Worm (Caenorhabditis elegans) whole organism, early embryonic: ENCODE measurements around the gene W09D6.1.

Experiments
- B0310.2 ChIP-seq: sonication (generic microtip); optimal IDR thresholded peaks from 2 replicates; lab custom pipeline; 2016; ENCODE audit warnings: mild to moderate bottlenecking, missing genetic modification characterization, missing compliant biosample characterization
- F13C5.2 ChIP-seq: sonication (generic microtip); optimal IDR thresholded peaks from 2 replicates; lab custom pipeline; 2017; ENCODE audit warnings: mild to moderate bottlenecking, missing genetic modification characterization, inconsistent platforms, missing compliant biosample characterization
- aly-1 ChIP-seq: sonication (generic microtip); optimal IDR thresholded peaks from 2 replicates; lab custom pipeline; 2016; ENCODE audit warnings: missing genetic modification characterization, missing compliant biosample characterization
- ama-1 ChIP-seq: fragments of 150-350 bp; optimal IDR thresholded peaks from 2 replicates; lab custom pipeline; 2014
- ceh-13 ChIP-seq: fragments of 200-800 bp; sonication (Bioruptor generic); optimal IDR thresholded peaks from 2 replicates; lab custom pipeline; 2018; ENCODE audit warnings: mild to moderate bottlenecking, missing genetic modification characterization, missing compliant biosample characterization
- ceh-36 ChIP-seq: sonication (generic microtip); optimal IDR thresholded peaks from 2 replicates; lab custom pipeline; 2016; ENCODE audit warnings: missing genetic modification characterization, inconsistent platforms, missing compliant biosample characterization
- ets-7 ChIP-seq: sonication (generic microtip); optimal IDR thresholded peaks from 2 replicates; lab custom pipeline; 2016; ENCODE audit warnings: missing genotype, missing genetic modification characterization, missing compliant biosample characterization
- flt-1 ChIP-seq: fragments of 200-800 bp; sonication (Bioruptor generic); IDR thresholded peaks from 2 replicates; pipeline ENCODE4 v1.3.6; 2022; ENCODE audit warnings: missing genetic modification characterization, missing compliant biosample characterization
- hmbx-1 ChIP-seq: sonication (generic microtip); optimal IDR thresholded peaks from 2 replicates; lab custom pipeline; 2016; ENCODE audit warnings: mild to moderate bottlenecking, missing genetic modification characterization, missing compliant biosample characterization
- hmg-4 ChIP-seq: fragments of 200-800 bp; sonication (Bioruptor generic); optimal IDR thresholded peaks from 2 replicates; lab custom pipeline; 2018; ENCODE audit warnings: mild to moderate bottlenecking, missing genetic modification characterization, missing compliant biosample characterization
- hnd-1 ChIP-seq: sonication (generic microtip); optimal IDR thresholded peaks from 2 replicates; lab custom pipeline; 2016; ENCODE audit warnings: missing genetic modification characterization, missing compliant biosample characterization
- pes-1 ChIP-seq: fragments of 200-800 bp; sonication (Bioruptor generic); IDR thresholded peaks from 2 replicates; pipeline ENCODE4 v1.3.6; 2022; ENCODE audit warnings: missing genetic modification reagents, missing genetic modification characterization, missing compliant biosample characterization
- scrt-1 ChIP-seq: fragments of 200-800 bp; sonication (Bioruptor generic); IDR thresholded peaks from 2 replicates; pipeline ENCODE4 v1.3.6; 2022; ENCODE audit warnings: missing genetic modification characterization, missing compliant biosample characterization
- sea-1 ChIP-seq: fragments of 200-800 bp; sonication (Bioruptor generic); conservative IDR thresholded peaks from 2 replicates; pipeline ENCODE4 v1.3.6; 2022; ENCODE audit warnings: missing genetic modification characterization, missing compliant biosample characterization
- tbx-11 ChIP-seq: fragments of 200-800 bp; sonication (Bioruptor generic); IDR thresholded peaks from 2 replicates; pipeline ENCODE4 v1.3.6; 2022; ENCODE audit warnings: missing genetic modification characterization, missing compliant biosample characterization
- tbx-37 ChIP-seq: fragments of 200-800 bp; sonication (Bioruptor generic); conservative IDR thresholded peaks from 2 replicates; pipeline ENCODE4 v1.3.6; 2022; ENCODE audit warnings: missing genetic modification reagents, missing genetic modification characterization, missing compliant biosample characterization
- tra-4 ChIP-seq: sonication (generic microtip); optimal IDR thresholded peaks from 2 replicates; lab custom pipeline; 2017; ENCODE audit warnings: missing genetic modification characterization, missing compliant biosample characterization

Gene W09D6.1

ce11 chrIII:11054532-11055265 is 14.0 kb upstream of the W09D6.1 start:
- TF ChIP-seq ceh-36 = no peak

- no peak for TF ChIP-seq tbx-37 (GFP tag; lab: Robert Waterston, UW)
- TF ChIP-seq F13C5.2 (tag; lab: Kevin White, UChicago) = no peak
- no peak for TF ChIP-seq tbx-11
- no peak for TF ChIP-seq ceh-13 (GFP tag; lab: Kevin White, UChicago)
- TF ChIP-seq aly-1 (tag; lab: Kevin White, UChicago) = no peak
- TF ChIP-seq ceh-36 = no peak
- no peak for TF ChIP-seq hmbx-1
- no peak for TF ChIP-seq B0310.2 (tag; lab: Kevin White, UChicago)
- no peak for TF ChIP-seq ets-7 (tag; lab: Kevin White, UChicago)
- no peak for TF ChIP-seq sea-1 (GFP tag; lab: Robert Waterston, UW)
- no peak for TF ChIP-seq flt-1 (GFP tag; lab: Robert Waterston, UW)
- TF ChIP-seq hmg-4 = no peak
- no peak for TF ChIP-seq hnd-1
- no peak for TF ChIP-seq tra-4 (tag; lab: Kevin White, UChicago)
Measured at ce11 chrIII:11059775-11060174, 8.9 kb upstream of the W09D6.1 start.

ce11 chrIII:11063259-11063658 is 5.4 kb upstream of the W09D6.1 start, which contains the start of gene rsa-2:
rsa-2 (plus strand) TSS chrIII:11063479.
- TF ChIP-seq B0310.2 (tag; lab: Kevin White, UChicago) = no peak
- peak; percentile 52 for TF ChIP-seq F13C5.2 (tag; lab: Kevin White, UChicago)

- TF ChIP-seq ama-1 (no peak), tbx-11 (no peak), aly-1 (tag; lab: Kevin White, UChicago) (no peak), ets-7 (tag; lab: Kevin White, UChicago) (no peak), hmg-4 (no peak), hnd-1 (no peak)
Measured at ce11 chrIII:11064576-11064975, 4.1 kb upstream of the W09D6.1 start.

ce11 chrIII:11066691-11067090 is 2.0 kb upstream of the W09D6.1 start:
- TF ChIP-seq ceh-13 (GFP tag; lab: Kevin White, UChicago) (no peak), ets-7 (tag; lab: Kevin White, UChicago) (no peak), hmbx-1 (no peak), ceh-36 (no peak), pes-1 (peak; percentile 50; the same call in 1 of the 2 replicates), tbx-11 (peak; percentile 45; the same call in 1 of the 2 replicates), F13C5.2 (tag; lab: Kevin White, UChicago) (no peak), hmg-4 (no peak), scrt-1 (peak; percentile 50; the same call in 1 of the 2 replicates), hnd-1 (peak; percentile 34), sea-1 (GFP tag; lab: Robert Waterston, UW) (no peak), tra-4 (tag; lab: Kevin White, UChicago) (no peak), flt-1 (GFP tag; lab: Robert Waterston, UW) (0 out of 2 replicates have a peak, but pooled peaks have one; percentile 34), ama-1 (no peak), tbx-37 (GFP tag; lab: Robert Waterston, UW) (no peak; the same call in 1 of the 2 replicates), B0310.2 (tag; lab: Kevin White, UChicago) (no peak), aly-1 (tag; lab: Kevin White, UChicago) (no peak)

- TF ChIP-seq ets-7 (tag; lab: Kevin White, UChicago) = no peak
- TF ChIP-seq sea-1 (GFP tag; lab: Robert Waterston, UW) = no peak
- no peak for TF ChIP-seq scrt-1
- TF ChIP-seq tbx-11 = no peak
- no peak for TF ChIP-seq tra-4 (tag; lab: Kevin White, UChicago)
- TF ChIP-seq hmg-4 = no peak
- no peak for TF ChIP-seq ceh-13 (GFP tag; lab: Kevin White, UChicago)
- no peak for TF ChIP-seq tbx-37 (GFP tag; lab: Robert Waterston, UW)
Measured at ce11 chrIII:11069265-11069664, 612 bp downstream of the W09D6.1 start.

- TF ChIP-seq ceh-13 (GFP tag; lab: Kevin White, UChicago) = no peak
- no peak for TF ChIP-seq ets-7 (tag; lab: Kevin White, UChicago)
- TF ChIP-seq ama-1 = no peak
- TF ChIP-seq sea-1 (GFP tag; lab: Robert Waterston, UW) = no peak
- TF ChIP-seq pes-1 = no peak
- TF ChIP-seq aly-1 (tag; lab: Kevin White, UChicago) = no peak
- TF ChIP-seq tbx-11 = no peak
- no peak for TF ChIP-seq F13C5.2 (tag; lab: Kevin White, UChicago)
- no peak for TF ChIP-seq ceh-36
- no peak for TF ChIP-seq hmbx-1
- TF ChIP-seq hnd-1 = no peak
- no peak for TF ChIP-seq tra-4 (tag; lab: Kevin White, UChicago)
- TF ChIP-seq B0310.2 (tag; lab: Kevin White, UChicago) = no peak
- TF ChIP-seq tbx-37 (GFP tag; lab: Robert Waterston, UW) = no peak
- no peak for TF ChIP-seq flt-1 (GFP tag; lab: Robert Waterston, UW)
- TF ChIP-seq hmg-4 = no peak
- no peak for TF ChIP-seq scrt-1
Measured at ce11 chrIII:11070210-11070609, 1.6 kb downstream of the W09D6.1 start.

- no peak for TF ChIP-seq F13C5.2 (tag; lab: Kevin White, UChicago)
- no peak for TF ChIP-seq flt-1 (GFP tag; lab: Robert Waterston, UW)
- no peak for TF ChIP-seq ceh-13 (GFP tag; lab: Kevin White, UChicago)
- no peak for TF ChIP-seq tbx-11
- no peak for TF ChIP-seq tbx-37 (GFP tag; lab: Robert Waterston, UW)
- no peak for TF ChIP-seq scrt-1
Measured at ce11 chrIII:11074214-11074613, 5.6 kb downstream of the W09D6.1 start, which contains the start of gene str-261. str-261 (plus strand) TSS chrIII:11074514.
